Fruit fly (Drosophila melanogaster) whole organism, wandering third instar larva: ENCODE measurements around the gene sqd.

ENCODE experiments used
- Hr78 ChIP-seq: fragments of >200 bp; optimal IDR thresholded peaks from 2 replicates; lab custom pipeline; 2017; ENCODE audit warnings: missing biosample characterization, missing genetic modification characterization
- Sp1 ChIP-seq: fragments of 200-800 bp; sonication (Bioruptor generic); optimal IDR thresholded peaks from 3 replicates; lab custom pipeline; 2019; ENCODE audit warnings: missing biosample characterization, mild to moderate bottlenecking, missing genetic modification characterization, moderate library complexity
- br ChIP-seq: fragments of 200-800 bp; sonication (Bioruptor generic); optimal IDR thresholded peaks from 2 replicates; lab custom pipeline; 2016; ENCODE audit warnings: missing biosample characterization, missing genetic modification characterization
- h ChIP-seq: fragments of 200-800 bp; sonication (Bioruptor generic); optimal IDR thresholded peaks from 3 replicates; lab custom pipeline; 2016; ENCODE audit warnings: missing biosample characterization, mild to moderate bottlenecking, missing genetic modification characterization
- pan ChIP-seq: fragments of >200 bp; optimal IDR thresholded peaks from 2 replicates; lab custom pipeline; 2017
- sv ChIP-seq: fragments of 200-800 bp; sonication (Bioruptor generic); optimal IDR thresholded peaks from 3 replicates; lab custom pipeline; 2016; ENCODE audit warnings: missing biosample characterization, missing genetic modification characterization

dm6 chr3R:13672898-13673297 is 26.8 kb upstream of the sqd start:
- TF ChIP-seq sv (GFP tag; lab: Kevin White, UChicago) (no peak), Sp1 (GFP tag; lab: Kevin White, UChicago) (no peak), Hr78 (GFP tag; lab: Kevin White, UChicago) (no peak), br (GFP tag; lab: Kevin White, UChicago) (no peak), pan (lab: Kevin White, UChicago) (no peak), h (GFP tag; lab: Kevin White, UChicago) (no peak)
